Fruit fly (Drosophila melanogaster) whole organism, embryonic: Measurements from ENCODE around the gene CG4456.

Experiments used
- CG16813 ChIP-seq: fragments of 200-800 bp; sonication (Bioruptor generic); IDR thresholded peaks from 3 replicates; pipeline ENCODE4 v1.3.6; 2022; ENCODE audit warnings: missing biosample characterization, missing genetic modification characterization; ENCODE audit not compliant: partially characterized antibody
- Max ChIP-seq: fragments of 200-800 bp; sonication (Bioruptor generic); optimal IDR thresholded peaks from 2 replicates; lab custom pipeline; 2016; ENCODE audit warnings: missing biosample characterization, mild to moderate bottlenecking, missing genetic modification characterization
- rib ChIP-seq: fragments of 200-800 bp; sonication (Bioruptor generic); IDR thresholded peaks from 2 replicates; pipeline ENCODE4 v1.3.6; 2022; ENCODE audit warnings: missing biosample characterization, missing genetic modification characterization

dm6 chr3L:9396038-9396437 is 23.5 kb downstream of the CG4456 start:
- no peak for TF ChIP-seq rib (GFP tag; lab: Robert Waterston, UW)
- TF ChIP-seq CG16813 = no peak
- TF ChIP-seq Max (GFP tag; lab: Kevin White, UChicago) = no peak
